Worm (Caenorhabditis elegans): ENCODE results near the gene set-31.

- TF ChIP-seq pqm-1 (tag; optimal IDR thresholded peaks at IDR 0.05) (no peak), che-1 (tag; optimal IDR thresholded peaks at IDR 0.05) (no peak), K02D7.2 (tag; optimal IDR thresholded peaks at IDR 0.05) (no peak), ceh-24 (tag; optimal IDR thresholded peaks at IDR 0.05) (no peak), unc-55 (GFP tag; optimal IDR thresholded peaks at IDR 0.05) (no peak), pag-3 (tag; optimal IDR thresholded peaks at IDR 0.05; ENCODE audit: borderline replicate concordance) (no peak), fkh-10 (GFP tag; optimal IDR thresholded peaks at IDR 0.05) (no peak), pha-4 (tag; optimal IDR thresholded peaks at IDR 0.05) (no peak), mec-3 (tag; optimal IDR thresholded peaks at IDR 0.05; ENCODE audit: borderline replicate concordance) (no peak), ceh-45 (GFP tag; IDR thresholded peaks at IDR 0.05) (no peak), Y22D7AL.16 (tag; optimal IDR thresholded peaks at IDR 0.05) (no peak), fkh-6 (tag; optimal IDR thresholded peaks at IDR 0.05) (no peak), lin-11 (tag; optimal IDR thresholded peaks at IDR 0.05) (no peak)
Observed at ce11 chrV:14378986-14379385, 38.7 kb upstream of the set-31 start, which contains the start of gene npr-43.

Data from whole organism, late embryonic.